Fruit fly (Drosophila melanogaster) whole organism, adult: Measurements from ENCODE around the gene NSD.
"Not testable (repeated sequence)": the region's sequence is repeated elsewhere in the genome, so short reads cannot be mapped to it uniquely, and the experiment has no call there.

Experiments
- CG11617 ChIP-seq: fragments of 200-800 bp; sonication (Bioruptor generic); optimal IDR thresholded peaks from 2 replicates; lab custom pipeline; 2017; ENCODE audit warnings: mild to moderate bottlenecking, missing biosample characterization, missing genetic modification reagents, missing genetic modification characterization
- CG12768 ChIP-seq: fragments of 200-800 bp; sonication (Bioruptor generic); optimal IDR thresholded peaks from 2 replicates; lab custom pipeline; 2017; ENCODE audit warnings: missing biosample characterization, missing genetic modification characterization, mild to moderate bottlenecking, moderate library complexity, missing genetic modification reagents
- CG14711 ChIP-seq: fragments of 200-800 bp; sonication (Bioruptor generic); optimal IDR thresholded peaks from 2 replicates; lab custom pipeline; 2018; ENCODE audit warnings: missing biosample characterization, mild to moderate bottlenecking, missing genetic modification characterization, moderate library complexity
- CG1620 ChIP-seq: fragments of 200-800 bp; sonication (Bioruptor generic); optimal IDR thresholded peaks from 2 replicates; lab custom pipeline; 2016; ENCODE audit warnings: missing biosample characterization, missing genetic modification characterization
- CG33017 ChIP-seq: fragments of 200-800 bp; sonication (Bioruptor generic); optimal IDR thresholded peaks from 2 replicates; lab custom pipeline; 2018; ENCODE audit warnings: missing biosample characterization, mild to moderate bottlenecking, missing genetic modification characterization, moderate library complexity
- CG5204 ChIP-seq: fragments of 200-800 bp; sonication (Bioruptor generic); optimal IDR thresholded peaks from 2 replicates; lab custom pipeline; 2016; ENCODE audit warnings: missing biosample characterization, missing genetic modification characterization
- CG7045 ChIP-seq: fragments of 200-800 bp; sonication (Bioruptor generic); optimal IDR thresholded peaks from 2 replicates; lab custom pipeline; 2017; ENCODE audit warnings: missing biosample characterization, mild to moderate bottlenecking, missing genetic modification characterization
- CG7101 ChIP-seq: fragments of 200-800 bp; sonication (Bioruptor generic); optimal IDR thresholded peaks from 2 replicates; lab custom pipeline; 2018; ENCODE audit warnings: missing biosample characterization, mild to moderate bottlenecking, missing genetic modification characterization, moderate library complexity
- Clk ChIP-seq: fragments of 200-800 bp; sonication (Bioruptor generic); optimal IDR thresholded peaks from 2 replicates; lab custom pipeline; 2017; ENCODE audit warnings: missing biosample characterization, missing genetic modification characterization
- Crg-1 ChIP-seq: fragments of 200-800 bp; sonication (Bioruptor generic); optimal IDR thresholded peaks from 2 replicates; lab custom pipeline; 2016; ENCODE audit warnings: missing biosample characterization, missing genetic modification characterization
- Hr96 ChIP-seq: fragments of 200-800 bp; sonication (Bioruptor generic); optimal IDR thresholded peaks from 2 replicates; lab custom pipeline; 2016; ENCODE audit warnings: missing biosample characterization, missing genetic modification characterization
- Mnt ChIP-seq: fragments of 200-800 bp; sonication (Bioruptor generic); optimal IDR thresholded peaks from 2 replicates; lab custom pipeline; 2016; ENCODE audit warnings: missing biosample characterization, mild to moderate bottlenecking, missing genetic modification characterization
- bab1 ChIP-seq: fragments of 200-800 bp; sonication (Bioruptor generic); optimal IDR thresholded peaks from 3 replicates; lab custom pipeline; 2019; ENCODE audit warnings: missing biosample characterization, mild to moderate bottlenecking, missing genetic modification characterization, moderate library complexity
- cic ChIP-seq: fragments of 200-800 bp; sonication (Bioruptor generic); optimal IDR thresholded peaks from 2 replicates; lab custom pipeline; 2017; ENCODE audit warnings: missing biosample characterization, mild to moderate bottlenecking, missing genetic modification characterization, moderate library complexity
- cnc ChIP-seq, 2 experiments: fragments of >200 bp; optimal IDR thresholded peaks; 2 replicates each; lab custom pipeline; 2017
- kay ChIP-seq: fragments of 200-800 bp; sonication (Bioruptor generic); peaks from one replicate; lab custom pipeline; 2016; ENCODE audit warnings: missing biosample characterization, missing genetic modification characterization, borderline replicate concordance
- ovo ChIP-seq: fragments of 200-800 bp; sonication (Bioruptor generic); optimal IDR thresholded peaks from 2 replicates; lab custom pipeline; 2016; ENCODE audit warnings: missing biosample characterization, missing genetic modification characterization
- pad ChIP-seq: fragments of 200-800 bp; sonication (Bioruptor generic); optimal IDR thresholded peaks from 3 replicates; lab custom pipeline; 2017; ENCODE audit warnings: missing biosample characterization, missing genetic modification characterization, mild to moderate bottlenecking, moderate library complexity, missing genetic modification reagents
- tj ChIP-seq: fragments of 200-800 bp; sonication (Bioruptor generic); optimal IDR thresholded peaks from 3 replicates; lab custom pipeline; 2017; ENCODE audit warnings: missing biosample characterization, mild to moderate bottlenecking, missing genetic modification characterization, moderate library complexity
- toe ChIP-seq: fragments of 200-800 bp; sonication (Bioruptor generic); optimal IDR thresholded peaks from 2 replicates; lab custom pipeline; 2016; ENCODE audit warnings: missing biosample characterization, missing genetic modification characterization

NSD gene

dm6 chr3R:27937752-27938694 is at the start of gene NSD, which contains the start of gene BOD1:
NSD (minus strand) TSS chr3R:27937853.
BOD1 (plus strand) TSS chr3R:27938245.
- TF ChIP-seq CG1620 (GFP tag; lab: Kevin White, UChicago) (no peak), toe (peak; percentile 40), cnc (optimal IDR thresholded peaks at IDR 0.05; lab: Kevin White, UChicago) (no peak), bab1 (GFP tag; lab: Kevin White, UChicago) (peak; percentile 8), CG7045 (GFP tag; lab: Kevin White, UChicago) (no peak), ovo (GFP tag; lab: Kevin White, UChicago) (peak; percentile 5), tj (GFP tag; lab: Kevin White, UChicago) (peak; percentile 20), CG33017 (tag; lab: Kevin White, UChicago) (no peak), kay (no peak), CG5204 (GFP tag; lab: Kevin White, UChicago) (no peak), Hr96 (GFP tag; lab: Kevin White, UChicago) (peak; percentile 17), CG14711 (no peak), pad (peak; percentile 14), cic (GFP tag; lab: Kevin White, UChicago) (no peak), CG7101 (tag; lab: Kevin White, UChicago) (peak; percentile 50), CG12768 (GFP tag; lab: Kevin White, UChicago) (no peak), Crg-1 (GFP tag; lab: Kevin White, UChicago) (no peak), Clk (GFP tag; lab: Kevin White, UChicago) (peak; percentile 8), CG11617 (GFP tag; lab: Kevin White, UChicago) (peak; percentile 42), Mnt (GFP tag; lab: Kevin White, UChicago) (peak; percentile 39)

- peak; percentile 15 for TF ChIP-seq bab1 (GFP tag; lab: Kevin White, UChicago)
- TF ChIP-seq tj (GFP tag; lab: Kevin White, UChicago) = peak; percentile 42
- no peak for TF ChIP-seq kay
- TF ChIP-seq Mnt (GFP tag; lab: Kevin White, UChicago) = no peak
- TF ChIP-seq pad = no peak
- peak; percentile 63 for TF ChIP-seq CG11617 (GFP tag; lab: Kevin White, UChicago)
- TF ChIP-seq Hr96 (GFP tag; lab: Kevin White, UChicago) = no peak
- TF ChIP-seq CG14711 = peak; percentile 78
- TF ChIP-seq CG33017 (tag; lab: Kevin White, UChicago) = peak; percentile 36
- peak; percentile 57 for TF ChIP-seq CG7045 (GFP tag; lab: Kevin White, UChicago)
- no peak for TF ChIP-seq cic (GFP tag; lab: Kevin White, UChicago)
- TF ChIP-seq CG7101 (tag; lab: Kevin White, UChicago) = peak; percentile 78
- no peak for TF ChIP-seq toe
- no peak for TF ChIP-seq Crg-1 (GFP tag; lab: Kevin White, UChicago)
Observed at dm6 chr3R:27987329-27987728, 49.7 kb upstream of the NSD start.

- no peak for TF ChIP-seq Hr96 (GFP tag; lab: Kevin White, UChicago)
- TF ChIP-seq tj (GFP tag; lab: Kevin White, UChicago) = peak; percentile 47
- no peak for TF ChIP-seq CG11617 (GFP tag; lab: Kevin White, UChicago)
- no peak for TF ChIP-seq Mnt (GFP tag; lab: Kevin White, UChicago)
Observed at dm6 chr3R:27986794-27987193, 49.1 kb upstream of the NSD start.

dm6 chr3R:27963119-27963518 is 25.5 kb upstream of the NSD start, which contains the start of the genes CG31131 and CG4849:
CG31131 (minus strand) TSS chr3R:27963219.
CG4849 (plus strand) TSS chr3R:27963415.
- not testable (repeated sequence) for TF ChIP-seq bab1 (GFP tag; lab: Kevin White, UChicago); kay; pad

dm6 chr3R:27960473-27960872 is 22.8 kb upstream of the NSD start, which contains the start of gene CG31253:
CG31253 (minus strand) TSS chr3R:27960573.
- not testable (repeated sequence) for TF ChIP-seq toe; kay; cnc (optimal IDR thresholded peaks at IDR 0.05; lab: Kevin White, UChicago)

- not testable (repeated sequence) for TF ChIP-seq Crg-1 (GFP tag; lab: Kevin White, UChicago); Clk (GFP tag; lab: Kevin White, UChicago); pad
Observed at dm6 chr3R:27959145-27959544, 21.5 kb upstream of the NSD start, which contains the start of the genes CG42487 and CG4884. CG42487 (minus strand) TSS chr3R:27959245. CG4884 (minus strand) TSS chr3R:27959245.

dm6 chr3R:27957967-27958366 is 20.3 kb upstream of the NSD start:
- TF ChIP-seq ovo (GFP tag; lab: Kevin White, UChicago) (no peak), bab1 (GFP tag; lab: Kevin White, UChicago) (no peak), CG11617 (GFP tag; lab: Kevin White, UChicago) (no peak), CG14711 (no peak), CG1620 (GFP tag; lab: Kevin White, UChicago) (no peak), cic (GFP tag; lab: Kevin White, UChicago) (no peak), CG7045 (GFP tag; lab: Kevin White, UChicago) (no peak), CG5204 (GFP tag; lab: Kevin White, UChicago) (no peak), Crg-1 (GFP tag; lab: Kevin White, UChicago) (no peak), pad (no peak)
